Worm (Caenorhabditis elegans): ENCODE results near the gene pink-1.

ce11 chrII:5391447-5391846, 4.0 kb downstream of the pink-1 start:
- TF ChIP-seq ama-1 (optimal IDR thresholded peaks at IDR 0.05) (no peak), ama-1 (GFP tag; optimal IDR thresholded peaks at IDR 0.05) (no peak), efl-1 (GFP tag; optimal IDR thresholded peaks at IDR 0.05) (no peak), nhr-90 (tag; optimal IDR thresholded peaks at IDR 0.05) (no peak), unc-62 (GFP tag; optimal IDR thresholded peaks at IDR 0.05) (no peak), ztf-26 (tag; optimal IDR thresholded peaks at IDR 0.05) (no peak)
